Worm (Caenorhabditis elegans): ENCODE results near the gene F44G4.5.

The F44G4.5 gene

ce11 chrII:8953703-8954102 is 46.5 kb downstream of the F44G4.5 start:
- TF ChIP-seq mdl-1 (tag; optimal IDR thresholded peaks at IDR 0.05) (no peak), hif-1 (tag; optimal IDR thresholded peaks at IDR 0.05) (no peak), F44E2.7 (GFP tag; IDR thresholded peaks at IDR 0.05) (no peak), lin-38 (GFP tag; IDR thresholded peaks at IDR 0.05) (no peak), ceh-20 (GFP tag; IDR thresholded peaks at IDR 0.05) (no peak), lin-29 (GFP tag; IDR thresholded peaks at IDR 0.05) (no peak), rbr-2 (tag; optimal IDR thresholded peaks at IDR 0.05) (no peak), hlh-30 (tag; optimal IDR thresholded peaks at IDR 0.05; ENCODE audit: insufficient read depth) (no peak), F26F4.8 (GFP tag; conservative IDR thresholded peaks at IDR 0.05) (no peak), mxl-2 (GFP tag; conservative IDR thresholded peaks at IDR 0.05) (no peak), mep-1 (tag; optimal IDR thresholded peaks at IDR 0.05) (no peak), F37D6.2 (tag; optimal IDR thresholded peaks at IDR 0.05) (no peak), unc-130 (GFP tag; optimal IDR thresholded peaks at IDR 0.05) (no peak), nhr-111 (GFP tag; optimal IDR thresholded peaks at IDR 0.05) (no peak)

DNA sequence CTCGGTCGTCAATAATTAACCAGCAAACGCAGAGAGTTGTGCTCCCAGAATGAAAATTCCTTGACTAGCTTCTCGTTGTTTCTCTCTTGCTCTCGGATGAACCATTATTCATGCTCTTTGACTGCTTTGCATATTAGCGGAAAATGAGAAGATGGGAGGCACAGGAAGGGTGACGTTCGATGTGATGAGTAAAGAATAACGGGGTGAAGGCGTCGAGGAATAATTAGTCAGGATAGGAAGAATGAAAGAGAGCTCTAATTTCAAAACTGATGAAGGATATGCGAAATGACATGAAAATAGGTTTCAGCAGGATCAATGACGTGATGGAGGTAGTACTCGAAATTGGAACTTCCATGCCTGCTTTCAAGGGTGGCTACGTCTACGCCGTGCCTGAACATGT is 49.0 kb downstream of the F44G4.5 start:
- TF ChIP-seq unc-62 (GFP tag; optimal IDR thresholded peaks at IDR 0.05 in 1 of 2) (peak in 1 of 2 experiments; percentile 97), unc-62 (tag; optimal IDR thresholded peaks at IDR 0.05) (no peak), fos-1 (tag; optimal IDR thresholded peaks at IDR 0.05) (no peak)

All from whole organism, L4 larva.